Worm (Caenorhabditis elegans) whole organism, L2 larva: ENCODE results near the gene irld-23.

Experiments
- ama-1 ChIP-seq: fragments of 150-350 bp; optimal IDR thresholded peaks from 2 replicates; lab custom pipeline; 2018; ENCODE audit warnings: inconsistent platforms
- elt-1 ChIP-seq: fragments of 150-350 bp; optimal IDR thresholded peaks from 2 replicates; lab custom pipeline; 2014; ENCODE audit warnings: missing biosample characterization, missing genetic modification characterization
- fos-1 ChIP-seq: fragments of 150-350 bp; optimal IDR thresholded peaks from 2 replicates; lab custom pipeline; 2014; ENCODE audit warnings: missing biosample characterization, missing genetic modification characterization
- lin-39 ChIP-seq: fragments of 150-350 bp; optimal IDR thresholded peaks from 2 replicates; lab custom pipeline; 2014; ENCODE audit warnings: missing biosample characterization, missing genetic modification reagents, missing genetic modification characterization
- lsy-2 ChIP-seq, 2 experiments: fragments of 150-350 bp in 1 of 2; sonication (generic microtip) in 1 of 2; optimal IDR thresholded peaks; 2 replicates each; lab custom pipeline; 2014 to 2017; ENCODE audit warnings: missing biosample characterization in 2 of 2, missing genetic modification characterization in 2 of 2
- nhr-11 ChIP-seq: fragments of 150-350 bp; optimal IDR thresholded peaks from 2 replicates; lab custom pipeline; 2014; ENCODE audit warnings: missing biosample characterization, missing genetic modification characterization
- nhr-237 ChIP-seq: fragments of 150-350 bp; optimal IDR thresholded peaks from 2 replicates; lab custom pipeline; 2014; ENCODE audit warnings: missing biosample characterization, missing genetic modification characterization
- nhr-6 ChIP-seq: fragments of 150-350 bp; optimal IDR thresholded peaks from 2 replicates; lab custom pipeline; 2014; ENCODE audit warnings: missing biosample characterization, missing genetic modification characterization
- skn-1 ChIP-seq: sonication (generic microtip); optimal IDR thresholded peaks from 2 replicates; lab custom pipeline; 2017; ENCODE audit warnings: missing biosample characterization, missing genetic modification characterization
- ztf-11 ChIP-seq: sonication (generic microtip); optimal IDR thresholded peaks from 2 replicates; lab custom pipeline; 2017; ENCODE audit warnings: missing biosample characterization, missing genetic modification characterization
- ztf-4 ChIP-seq: fragments of 150-350 bp; optimal IDR thresholded peaks from 2 replicates; lab custom pipeline; 2014; ENCODE audit warnings: missing biosample characterization, missing genetic modification characterization

DNA sequence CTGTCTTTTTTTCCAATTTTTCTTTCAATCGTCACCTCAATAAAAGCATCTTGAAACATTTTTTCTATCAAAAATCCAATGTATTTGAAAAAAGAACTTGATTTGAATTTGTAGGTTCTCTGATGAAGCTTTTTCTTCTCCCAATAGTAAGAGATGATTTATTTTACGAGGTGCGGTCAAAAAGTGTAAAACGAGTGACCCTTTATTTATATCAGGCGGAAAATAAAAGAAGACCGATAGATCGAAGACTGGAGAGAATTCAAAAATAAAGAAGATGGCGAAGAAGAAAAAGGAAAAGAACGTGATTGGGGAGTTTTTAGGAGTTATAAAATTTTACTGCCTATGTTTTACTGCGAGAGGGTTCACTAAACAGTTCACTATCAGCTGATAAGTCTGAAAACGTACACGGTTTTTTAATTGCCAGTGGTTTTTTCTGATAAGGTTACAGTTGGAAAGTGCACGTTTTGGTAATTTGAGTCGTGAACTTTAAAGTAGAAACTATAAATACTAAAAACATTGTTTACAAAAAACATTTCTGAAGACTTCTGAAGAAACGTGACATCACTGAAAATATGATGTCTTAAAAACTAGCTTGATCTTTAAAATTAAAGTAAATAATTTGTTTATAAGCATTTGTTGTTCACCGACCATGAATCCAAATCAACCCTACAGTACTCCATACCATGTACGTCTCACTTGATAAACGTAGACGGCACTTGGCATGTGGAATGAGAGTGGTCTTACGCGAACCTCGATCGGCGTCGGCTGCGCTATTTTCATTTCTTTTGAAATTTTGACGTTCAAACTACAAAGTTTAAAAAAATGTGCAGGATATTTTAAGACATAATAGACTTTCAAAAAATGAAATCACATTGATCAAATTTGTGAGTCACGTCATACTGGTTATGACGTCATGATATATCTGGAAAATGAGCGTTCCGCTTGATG, 24.4 kb downstream of the irld-23 start:
- TF ChIP-seq nhr-11 (no peak), nhr-237 (tag; lab: Kevin White, UChicago) (no peak), elt-1 (no peak), skn-1 (tag; lab: Kevin White, UChicago) (no peak), ama-1 (peak; percentile 25), lin-39 (tag; lab: Kevin White, UChicago) (no peak), ztf-11 (no peak), lsy-2 (tag; optimal IDR thresholded peaks at IDR 0.05; lab: Kevin White, UChicago) (no peak), nhr-6 (tag; lab: Kevin White, UChicago) (peak; percentile 24), fos-1 (no peak), ztf-4 (tag; lab: Kevin White, UChicago) (no peak)
